Worm (Caenorhabditis elegans): ENCODE results near the gene fars-2.

fars-2 gene

DNA sequence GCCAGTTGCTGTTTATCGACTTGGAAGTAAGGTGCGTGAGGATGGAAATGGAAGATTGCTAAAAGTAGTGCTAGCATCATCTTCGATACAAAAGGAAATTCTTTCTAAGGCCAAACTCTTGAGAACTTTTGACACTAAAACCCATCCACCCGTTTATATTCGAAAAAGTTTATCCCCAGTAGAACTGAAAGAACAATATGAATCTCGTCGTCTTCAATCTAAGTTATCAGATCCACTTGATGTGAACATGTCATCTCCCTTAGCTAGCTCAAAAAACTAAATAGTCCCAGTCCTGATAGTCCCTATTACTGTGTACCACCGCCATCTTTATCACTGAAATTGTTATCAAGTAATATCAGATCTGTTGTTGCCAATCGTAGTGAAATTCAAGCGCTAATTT is 29.7 kb upstream of the fars-2 start:
- no peak for TF ChIP-seq elt-2 (tag; optimal IDR thresholded peaks at IDR 0.05)

DNA sequence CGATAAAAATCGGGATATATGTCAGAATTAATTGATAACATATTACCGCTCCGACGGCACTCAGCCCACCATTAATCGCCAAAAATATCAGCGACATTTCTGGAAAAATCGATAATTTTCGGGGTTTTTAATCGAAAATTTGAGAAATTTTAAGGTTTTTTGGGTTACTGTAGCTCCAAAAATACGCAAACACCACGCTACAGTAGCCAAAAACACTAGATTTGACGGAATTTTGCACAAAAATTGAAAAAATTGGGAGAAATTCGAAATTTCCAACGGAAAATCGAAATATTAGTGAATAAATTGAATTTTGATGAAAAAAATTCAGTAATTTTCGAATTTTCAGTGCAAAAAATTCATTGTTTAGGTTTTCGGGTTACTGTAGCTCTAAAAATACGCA is 27.0 kb upstream of the fars-2 start, which contains the start of gene algn-7:
Gene algn-7 (minus strand): TSS at position 101 of the 400 bp plus-strand sequence.
- TF ChIP-seq pha-4 (tag; optimal IDR thresholded peaks at IDR 0.05): no peak
- no peak for TF ChIP-seq ceh-28 (tag; optimal IDR thresholded peaks at IDR 0.05)
- TF ChIP-seq nhr-11 (tag; optimal IDR thresholded peaks at IDR 0.05): no peak
- no peak for TF ChIP-seq nhr-28 (tag; optimal IDR thresholded peaks at IDR 0.05)
- TF ChIP-seq nhr-25 (tag; optimal IDR thresholded peaks at IDR 0.05): no peak
- no peak for TF ChIP-seq ceh-9 (tag; optimal IDR thresholded peaks at IDR 0.05)
- TF ChIP-seq R02D3.7 (tag; optimal IDR thresholded peaks at IDR 0.05): no peak
- no peak for TF ChIP-seq pqm-1 (tag; optimal IDR thresholded peaks at IDR 0.05)
- TF ChIP-seq egl-27 (tag; optimal IDR thresholded peaks at IDR 0.05): no peak
- no peak for TF ChIP-seq ZK546.5 (tag; optimal IDR thresholded peaks at IDR 0.05)
- no peak for TF ChIP-seq lsy-12 (tag; optimal IDR thresholded peaks at IDR 0.05)
- no peak for TF ChIP-seq jun-1 (tag; optimal IDR thresholded peaks at IDR 0.05)
- no peak for TF ChIP-seq ztf-11 (tag; optimal IDR thresholded peaks at IDR 0.05)
- no peak for TF ChIP-seq elt-1 (tag; optimal IDR thresholded peaks at IDR 0.05)
- no peak for TF ChIP-seq snpc-4 (tag; optimal IDR thresholded peaks at IDR 0.05)
- no peak for TF ChIP-seq mml-1 (tag; optimal IDR thresholded peaks at IDR 0.05)

DNA sequence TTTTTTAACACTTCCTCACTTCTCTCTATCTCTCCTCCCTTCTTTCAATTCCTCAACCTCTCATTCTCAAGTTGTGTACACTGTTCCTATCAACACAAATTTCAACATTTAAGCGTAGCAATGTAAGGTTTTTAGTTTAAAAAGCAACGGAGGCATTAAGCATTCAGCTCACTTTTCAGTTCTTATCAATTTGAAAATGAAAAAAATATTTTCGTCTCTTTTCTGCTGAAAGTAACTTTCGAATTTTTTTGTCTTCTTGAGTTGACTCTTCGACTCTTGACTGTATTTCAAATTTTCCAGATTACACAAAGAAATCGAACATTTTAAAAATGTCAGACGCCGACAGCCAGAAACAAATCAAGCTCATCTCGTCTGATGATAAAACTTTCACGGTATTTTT is 16.7 kb upstream of the fars-2 start, which contains the start of gene skr-4:
Gene skr-4 (plus strand): TSS at position 301 of the 400 bp plus-strand sequence.
- TF ChIP-seq elt-2 (tag; optimal IDR thresholded peaks at IDR 0.05) (peak; percentile 10), ceh-9 (tag; optimal IDR thresholded peaks at IDR 0.05) (no peak)

DNA sequence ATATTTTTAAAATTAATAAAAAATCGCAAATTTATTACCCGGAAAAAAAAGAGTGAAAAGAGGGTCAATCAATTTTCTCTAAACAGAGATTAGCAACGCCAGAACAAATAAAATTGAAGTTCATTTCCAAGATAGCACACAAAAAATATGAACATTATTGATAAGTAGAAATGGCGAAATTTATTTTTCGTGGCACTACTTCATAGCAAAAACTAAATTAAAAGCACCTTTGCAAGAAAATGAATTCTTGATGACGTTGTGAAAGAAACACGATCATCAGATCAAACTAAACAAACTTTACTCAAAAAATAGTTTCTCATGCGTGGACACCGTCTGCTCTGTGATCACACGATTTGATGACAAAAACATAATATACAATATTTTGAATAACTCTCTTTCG is 15.4 kb upstream of the fars-2 start, which contains the start of gene Y60A3A.16:
Gene Y60A3A.16 (minus strand): TSS at position 101 of the 400 bp plus-strand sequence.
- TF ChIP-seq ceh-16 (tag; optimal IDR thresholded peaks at IDR 0.05) (no peak), tbx-2 (tag; optimal IDR thresholded peaks at IDR 0.05) (no peak), pqm-1 (tag; optimal IDR thresholded peaks at IDR 0.05) (no peak), nhr-23 (tag; optimal IDR thresholded peaks at IDR 0.05) (no peak), aly-2 (tag; optimal IDR thresholded peaks at IDR 0.05) (no peak), nhr-25 (tag; optimal IDR thresholded peaks at IDR 0.05) (no peak), mdl-1 (tag; optimal IDR thresholded peaks at IDR 0.05) (no peak), nfya-1 (tag; optimal IDR thresholded peaks at IDR 0.05; ENCODE audit: insufficient read depth) (no peak)

DNA sequence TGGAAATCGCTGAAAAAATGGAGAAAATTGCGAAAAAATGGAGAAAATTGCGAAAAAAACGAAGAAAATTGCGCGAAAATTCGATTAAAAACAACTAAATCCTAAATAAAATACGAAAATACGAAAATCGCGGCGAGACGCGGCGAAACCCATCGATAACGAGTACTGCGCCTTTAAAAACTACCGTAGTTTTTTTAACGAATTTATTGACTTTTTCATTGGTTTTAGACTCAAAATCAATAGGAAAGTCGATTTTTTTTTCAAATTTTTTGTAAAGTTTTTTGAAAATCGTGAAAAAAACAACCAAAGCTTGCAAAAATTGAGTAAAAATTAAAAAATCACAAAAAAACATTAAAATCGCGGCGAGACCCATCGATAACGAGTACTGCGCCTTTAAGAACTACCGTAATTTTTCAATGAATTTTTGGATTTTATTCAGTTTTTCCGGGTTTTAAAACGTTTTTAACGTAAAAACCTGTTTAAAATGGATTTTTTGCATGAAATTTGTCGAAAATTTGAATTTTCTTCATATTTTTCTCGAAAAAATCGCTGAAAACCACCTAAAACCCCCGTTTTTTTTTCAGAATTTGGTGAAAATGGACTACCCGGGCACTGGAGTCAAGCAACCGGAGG is 8.9 kb upstream of the fars-2 start, which contains the start of the genes chk-2 and Y60A3A.19:
Gene chk-2 (minus strand): TSS at position 51 of the 633 bp plus-strand sequence.
Gene Y60A3A.19 (plus strand): TSS at position 583 of the 633 bp plus-strand sequence.
- no peak for TF ChIP-seq lsy-12 (tag; optimal IDR thresholded peaks at IDR 0.05)
- TF ChIP-seq hmg-11 (tag; optimal IDR thresholded peaks at IDR 0.05): no peak
- no peak for TF ChIP-seq nhr-28 (tag; optimal IDR thresholded peaks at IDR 0.05)
- TF ChIP-seq unc-39 (tag; optimal IDR thresholded peaks at IDR 0.05): no peak
- TF ChIP-seq ztf-11 (tag; optimal IDR thresholded peaks at IDR 0.05): no peak
- no peak for TF ChIP-seq elt-2 (tag; optimal IDR thresholded peaks at IDR 0.05)
- no peak for TF ChIP-seq jun-1 (tag; optimal IDR thresholded peaks at IDR 0.05)
- no peak for TF ChIP-seq egl-5 (tag; optimal IDR thresholded peaks at IDR 0.05)
- no peak for TF ChIP-seq lin-39 (tag; optimal IDR thresholded peaks at IDR 0.05)
- TF ChIP-seq ceh-16 (tag; optimal IDR thresholded peaks at IDR 0.05): no peak
- TF ChIP-seq nhr-23 (tag; optimal IDR thresholded peaks at IDR 0.05): no peak
- no peak for TF ChIP-seq fkh-10 (GFP tag; optimal IDR thresholded peaks at IDR 0.05)
- TF ChIP-seq lin-15B (tag; optimal IDR thresholded peaks at IDR 0.05): no peak
- no peak for TF ChIP-seq ama-1 (optimal IDR thresholded peaks at IDR 0.05)
- TF ChIP-seq nhr-43 (tag; optimal IDR thresholded peaks at IDR 0.05; ENCODE audit: poor library complexity, severe bottlenecking): no peak
- TF ChIP-seq ztf-4 (tag; optimal IDR thresholded peaks at IDR 0.05): no peak

DNA sequence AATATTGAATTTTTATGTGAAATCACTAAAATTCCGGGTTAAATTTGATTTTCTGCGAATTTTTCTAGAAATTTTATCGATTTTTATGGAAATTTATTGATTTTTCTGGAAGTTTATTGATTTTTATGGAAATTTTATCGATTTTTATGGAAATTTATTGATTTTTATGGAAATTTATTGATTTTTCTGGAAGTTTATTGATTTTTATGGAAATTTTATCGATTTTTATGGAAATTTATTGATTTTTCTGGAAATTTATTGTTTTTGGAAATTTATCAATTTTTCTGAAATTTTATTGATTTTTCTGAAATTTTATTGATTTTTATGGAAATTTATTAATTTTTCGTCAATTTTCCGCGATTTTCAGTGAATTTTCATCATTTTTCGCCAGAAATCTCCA is 2.2 kb upstream of the fars-2 start:
- peak; percentile 70 for TF ChIP-seq ceh-28 (tag; optimal IDR thresholded peaks at IDR 0.05)
